Worm (Caenorhabditis elegans) whole organism, young adult: Measurements from ENCODE around the gene C29F9.8.
A peak's percentile ranks its signal among the peaks of the same experiment; 100 is the strongest.

Experiments
- B0261.1 ChIP-seq: sonication (generic microtip); optimal IDR thresholded peaks from 2 replicates; lab custom pipeline; 2016; ENCODE audit warnings: mild to moderate bottlenecking, missing genetic modification characterization, moderate library complexity, missing compliant biosample characterization
- ZK185.1 ChIP-seq: sonication (generic microtip); optimal IDR thresholded peaks from 2 replicates; lab custom pipeline; 2016; ENCODE audit warnings: mild to moderate bottlenecking, missing genetic modification characterization, missing compliant biosample characterization; ENCODE audit not compliant: poor library complexity, severe bottlenecking
- akir-1 ChIP-seq: fragments of 200-800 bp; sonication (Bioruptor generic); optimal IDR thresholded peaks from 2 replicates; lab custom pipeline; 2018; ENCODE audit warnings: mild to moderate bottlenecking, missing genetic modification characterization, moderate library complexity, missing compliant biosample characterization
- aptf-2 ChIP-seq: fragments of 200-800 bp; sonication (Bioruptor generic); conservative IDR thresholded peaks from 2 replicates; pipeline ENCODE4 v1.3.6; 2022; ENCODE audit warnings: missing genetic modification reagents, missing genetic modification characterization, missing compliant biosample characterization
- aptf-3 ChIP-seq: fragments of 200-800 bp; sonication (Bioruptor generic); IDR thresholded peaks from 2 replicates; pipeline ENCODE4 v1.3.6; 2022; ENCODE audit warnings: missing genetic modification characterization, missing compliant biosample characterization
- attf-5 ChIP-seq: fragments of 200-800 bp; sonication (Bioruptor generic); optimal IDR thresholded peaks from 2 replicates; lab custom pipeline; 2018; ENCODE audit warnings: mild to moderate bottlenecking, missing genetic modification characterization, missing compliant biosample characterization
- cebp-1 ChIP-seq, 2 experiments: fragments of 200-800 bp in 1 of 2; sonication (Bioruptor generic) in 1 of 2; sonication (generic microtip) in 1 of 2; IDR thresholded peaks in 1 of 2; optimal IDR thresholded peaks in 1 of 2; 2 replicates each; pipeline versions ENCODE4 v1.3.6 to Lab custom; 2017 to 2022; ENCODE audit warnings: missing compliant biosample characterization in 2 of 2, missing genetic modification characterization in 2 of 2, mild to moderate bottlenecking in 1 of 2, missing genetic modification reagents in 1 of 2, moderate library complexity in 1 of 2
- cebp-2 ChIP-seq: fragments of 200-800 bp; sonication (Bioruptor generic); IDR thresholded peaks from 2 replicates; pipeline ENCODE4 v1.3.6; 2022; ENCODE audit warnings: missing genetic modification characterization, missing compliant biosample characterization
- ceh-100 ChIP-seq: fragments of 200-800 bp; sonication (Bioruptor generic); IDR thresholded peaks from 2 replicates; pipeline ENCODE4 v1.3.6; 2022; ENCODE audit warnings: missing genetic modification reagents, missing genetic modification characterization, missing compliant biosample characterization
- dox-1 ChIP-seq: fragments of 200-800 bp; sonication (Bioruptor generic); IDR thresholded peaks from 2 replicates; pipeline ENCODE4 v1.3.6; 2022; ENCODE audit warnings: missing genetic modification reagents, missing genetic modification characterization, missing compliant biosample characterization
- egrh-3 ChIP-seq: fragments of 200-800 bp; sonication (Bioruptor generic); IDR thresholded peaks from 2 replicates; pipeline ENCODE4 v1.3.6; 2022; ENCODE audit warnings: missing genetic modification reagents, missing genetic modification characterization, missing compliant biosample characterization
- gei-17 ChIP-seq: fragments of 200-800 bp; sonication (Bioruptor generic); optimal IDR thresholded peaks from 2 replicates; lab custom pipeline; 2018; ENCODE audit warnings: mild to moderate bottlenecking, missing genetic modification characterization, missing compliant biosample characterization
- hmg-1.2 ChIP-seq: fragments of 200-800 bp; sonication (Bioruptor generic); IDR thresholded peaks from 2 replicates; pipeline ENCODE4 v1.3.6; 2022; ENCODE audit warnings: missing genetic modification reagents, missing genetic modification characterization, missing compliant biosample characterization
- hmg-20 ChIP-seq: fragments of 200-800 bp; sonication (Bioruptor generic); IDR thresholded peaks from 2 replicates; pipeline ENCODE4 v1.3.6; 2022; ENCODE audit warnings: missing genetic modification reagents, missing genetic modification characterization, missing compliant biosample characterization
- hsf-1 ChIP-seq: fragments of 200-800 bp; sonication (Bioruptor generic); IDR thresholded peaks from 2 replicates; pipeline ENCODE4 v1.3.6; 2022; ENCODE audit warnings: missing genetic modification reagents, missing genetic modification characterization, missing compliant biosample characterization
- lin-35 ChIP-seq, 3 experiments: fragments of 150-350 bp in 2 of 3; sonication (generic microtip) in 1 of 3; optimal IDR thresholded peaks; 2 replicates each; lab custom pipeline; 2014 to 2018; ENCODE audit warnings: missing biosample characterization in 3 of 3, missing genetic modification characterization in 3 of 3, missing genetic modification reagents in 3 of 3
- madf-10 ChIP-seq: sonication (generic microtip); optimal IDR thresholded peaks from 2 replicates; lab custom pipeline; 2016; ENCODE audit warnings: mild to moderate bottlenecking, missing genetic modification characterization, missing compliant biosample characterization
- mcd-1 ChIP-seq: fragments of 200-800 bp; sonication (Bioruptor generic); IDR thresholded peaks from 2 replicates; pipeline ENCODE4 v1.3.6; 2022; ENCODE audit warnings: missing genetic modification reagents, missing genetic modification characterization, missing compliant biosample characterization
- mel-28 ChIP-seq: sonication (generic microtip); optimal IDR thresholded peaks from 2 replicates; lab custom pipeline; 2016; ENCODE audit warnings: borderline replicate concordance, mild to moderate bottlenecking, missing genetic modification characterization, missing compliant biosample characterization
- nhr-120 ChIP-seq: fragments of 200-800 bp; sonication (Bioruptor generic); IDR thresholded peaks from 2 replicates; pipeline ENCODE4 v1.3.6; 2022; ENCODE audit warnings: missing genetic modification characterization, missing compliant biosample characterization
- nhr-27 ChIP-seq: fragments of 200-800 bp; sonication (Bioruptor generic); optimal IDR thresholded peaks from 2 replicates; lab custom pipeline; 2018; ENCODE audit warnings: mild to moderate bottlenecking, missing genetic modification characterization, moderate library complexity, missing compliant biosample characterization
- nhr-80 ChIP-seq: sonication (generic microtip); optimal IDR thresholded peaks from 2 replicates; lab custom pipeline; 2016; ENCODE audit warnings: missing genetic modification characterization, missing compliant biosample characterization
- pha-4 ChIP-seq: fragments of 150-350 bp; sonication (generic microtip); optimal IDR thresholded peaks from 2 replicates; lab custom pipeline; 2014; ENCODE audit warnings: missing biosample characterization, missing genetic modification reagents, missing genetic modification characterization
- somi-1 ChIP-seq: fragments of 200-800 bp; sonication (Bioruptor generic); optimal IDR thresholded peaks from 2 replicates; lab custom pipeline; 2018; ENCODE audit warnings: mild to moderate bottlenecking, missing genetic modification characterization, missing compliant biosample characterization
- sptf-2 ChIP-seq: fragments of 200-800 bp; sonication (Bioruptor generic); optimal IDR thresholded peaks from 2 replicates; lab custom pipeline; 2018; ENCODE audit warnings: mild to moderate bottlenecking, missing genetic modification characterization, missing compliant biosample characterization
- tlf-1 ChIP-seq: fragments of 200-800 bp; sonication (Bioruptor generic); optimal IDR thresholded peaks from 2 replicates; lab custom pipeline; 2018; ENCODE audit warnings: mild to moderate bottlenecking, missing genetic modification characterization, missing compliant biosample characterization
- ztf-28 ChIP-seq: fragments of 200-800 bp; sonication (Bioruptor generic); IDR thresholded peaks from 2 replicates; pipeline ENCODE4 v1.3.6; 2022; ENCODE audit warnings: missing genetic modification reagents, missing genetic modification characterization, missing compliant biosample characterization
- ztf-6 ChIP-seq: fragments of 200-800 bp; sonication (Bioruptor generic); IDR thresholded peaks from 2 replicates; pipeline ENCODE4 v1.3.6; 2022; ENCODE audit warnings: missing genetic modification reagents, missing genetic modification characterization, missing compliant biosample characterization

The C29F9.8 gene

ce11 chrIII:131627-132026 is 34.7 kb upstream of the C29F9.8 start:
- peak; percentile 7 for TF ChIP-seq nhr-80 (tag; lab: Kevin White, UChicago)
- TF ChIP-seq nhr-120 (GFP tag; lab: Robert Waterston, UW) = no peak
- TF ChIP-seq mcd-1 (GFP tag; lab: Robert Waterston, UW) = peak; percentile 81
- peak in 1 of 3 experiments; percentile 28 for TF ChIP-seq lin-35 (GFP tag; optimal IDR thresholded peaks at IDR 0.05; lab: Kevin White, UChicago)
- peak; percentile 54 for TF ChIP-seq attf-5 (GFP tag; lab: Kevin White, UChicago)
- no peak for TF ChIP-seq aptf-2 (GFP tag; lab: Robert Waterston, UW)
- peak; percentile 62; the same call in 1 of the 2 replicates for TF ChIP-seq hmg-1.2 (GFP tag; lab: Robert Waterston, UW)

- TF ChIP-seq aptf-3 (GFP tag; lab: Robert Waterston, UW) (no peak), nhr-80 (tag; lab: Kevin White, UChicago) (peak; percentile 1)
- TF ChIP-seq, all 124 proteins: peak for 1
These were observed 33.7 kb upstream of the C29F9.8 start, which contains the start of the genes nhr-280 and C29F9.2 for ce11 chrIII:130650-131049. Gene nhr-280 (minus strand): TSS chrIII:130750. Gene C29F9.2 (plus strand): TSS chrIII:130947.

ce11 chrIII:124478-124877 is 27.6 kb upstream of the C29F9.8 start, which contains the start of gene pals-23:
Gene pals-23 (plus strand): TSS chrIII:124778.
- TF ChIP-seq mel-28 (tag; lab: Kevin White, UChicago) (no peak), B0261.1 (no peak), ztf-6 (GFP tag; lab: Robert Waterston, UW) (no peak)

- TF ChIP-seq egrh-3 (GFP tag; lab: Robert Waterston, UW) = 0 out of 2 replicates have a peak, but pooled peaks have one; percentile 24
- TF ChIP-seq dox-1 = peak; percentile 52; the same call in 1 of the 2 replicates
These were observed 25.1 kb upstream of the C29F9.8 start, which contains the start of gene C29F9.12 for ce11 chrIII:121983-122449. Gene C29F9.12 (minus strand): TSS chrIII:122033.

ce11 chrIII:120199-120598 is 23.3 kb upstream of the C29F9.8 start, which contains the start of gene pals-24:
Gene pals-24 (plus strand): TSS chrIII:120435.
- TF ChIP-seq cebp-1 (GFP tag; IDR thresholded peaks at IDR 0.05; lab: Robert Waterston, UW) = peak; percentile 74; the same call in 1 of the 2 replicates
- TF ChIP-seq cebp-1 (tag; optimal IDR thresholded peaks at IDR 0.05; lab: Kevin White, UChicago) = peak; percentile 76
- no peak for TF ChIP-seq cebp-2 (GFP tag; lab: Robert Waterston, UW)
- peak; percentile 16 for TF ChIP-seq pha-4 (tag; lab: Kevin White, UChicago)
- peak; percentile 43 for TF ChIP-seq attf-5 (GFP tag; lab: Kevin White, UChicago)
- TF ChIP-seq nhr-80 (tag; lab: Kevin White, UChicago) = peak; percentile 89
- no peak for TF ChIP-seq ZK185.1 (tag; lab: Kevin White, UChicago)
- TF ChIP-seq hmg-20 (GFP tag; lab: Robert Waterston, UW) = no peak
- peak; percentile 46 for TF ChIP-seq dox-1

- no peak for TF ChIP-seq akir-1
- TF ChIP-seq madf-10 = no peak
- TF ChIP-seq, all 124 proteins: peak for 0
These were observed 20.9 kb upstream of the C29F9.8 start for ce11 chrIII:117857-118256.

ce11 chrIII:117210-117609 is 20.3 kb upstream of the C29F9.8 start, which contains the start of gene C29F9.5:
Gene C29F9.5 (plus strand): TSS chrIII:117510.
- no peak for TF ChIP-seq hsf-1 (GFP tag; lab: Robert Waterston, UW)
- no peak for TF ChIP-seq nhr-27 (tag; lab: Kevin White, UChicago)
- TF ChIP-seq ceh-100 (GFP tag; lab: Robert Waterston, UW) = no peak
- TF ChIP-seq ztf-28 (GFP tag; lab: Robert Waterston, UW) = no peak
- TF ChIP-seq tlf-1 (GFP tag; lab: Kevin White, UChicago) = no peak
- TF ChIP-seq gei-17 (GFP tag; lab: Kevin White, UChicago) = no peak
- TF ChIP-seq sptf-2 (GFP tag; lab: Kevin White, UChicago) = no peak
- TF ChIP-seq somi-1 (GFP tag; lab: Kevin White, UChicago) = no peak
